Fruit fly (Drosophila melanogaster) whole organism, wandering third instar larva: Measurements from ENCODE around the gene PGRP-LC.

ENCODE experiments used
- CrebA ChIP-seq: fragments of 200-800 bp; sonication (Bioruptor generic); optimal IDR thresholded peaks from 2 replicates; lab custom pipeline; 2016; ENCODE audit warnings: missing biosample characterization, mild to moderate bottlenecking, missing genetic modification characterization, borderline replicate concordance
- GATAd ChIP-seq: sonication (Bioruptor generic); optimal IDR thresholded peaks from 2 replicates; lab custom pipeline; 2016; ENCODE audit warnings: missing biosample characterization, missing genetic modification characterization
- HLH106 ChIP-seq: fragments of 200-800 bp; optimal IDR thresholded peaks from 3 replicates; lab custom pipeline; 2019; ENCODE audit warnings: missing biosample characterization, mild to moderate bottlenecking, missing genetic modification characterization, moderate library complexity
- Jra ChIP-seq: sonication (Bioruptor generic); optimal IDR thresholded peaks from 2 replicates; lab custom pipeline; 2016; ENCODE audit warnings: missing biosample characterization, missing genetic modification characterization
- Mio ChIP-seq: sonication (Bioruptor generic); optimal IDR thresholded peaks from 2 replicates; lab custom pipeline; 2016; ENCODE audit warnings: missing biosample characterization, missing genetic modification characterization
- N ChIP-seq: fragments of >200 bp; optimal IDR thresholded peaks from 2 replicates; lab custom pipeline; 2018; ENCODE audit warnings: missing biosample characterization, missing external identifiers, missing genetic modification characterization
- br ChIP-seq: fragments of 200-800 bp; sonication (Bioruptor generic); optimal IDR thresholded peaks from 2 replicates; lab custom pipeline; 2016; ENCODE audit warnings: missing biosample characterization, missing genetic modification characterization
- brk ChIP-seq: fragments of 200-800 bp; sonication (Bioruptor generic); optimal IDR thresholded peaks from 2 replicates; lab custom pipeline; 2016; ENCODE audit warnings: missing biosample characterization, mild to moderate bottlenecking, missing genetic modification characterization
- dsf ChIP-seq: sonication (Bioruptor generic); optimal IDR thresholded peaks from 2 replicates; lab custom pipeline; 2016; ENCODE audit warnings: missing biosample characterization, missing genetic modification characterization, borderline replicate concordance
- fru ChIP-seq: fragments of 200-800 bp; sonication (Bioruptor generic); optimal IDR thresholded peaks from 3 replicates; lab custom pipeline; 2016; ENCODE audit warnings: missing biosample characterization, mild to moderate bottlenecking, missing genetic modification characterization
- lola ChIP-seq: fragments of >200 bp; optimal IDR thresholded peaks from 2 replicates; lab custom pipeline; 2017; ENCODE audit warnings: missing biosample characterization, missing genetic modification characterization

- TF ChIP-seq Jra (GFP tag; lab: Kevin White, UChicago) (peak; percentile 37), CrebA (GFP tag; lab: Kevin White, UChicago) (no peak), HLH106 (tag; lab: Kevin White, UChicago) (peak; percentile 47), dsf (GFP tag; lab: Kevin White, UChicago) (no peak), fru (GFP tag; lab: Kevin White, UChicago) (peak; percentile 68), Mio (GFP tag; lab: Kevin White, UChicago) (no peak), brk (peak; percentile 63), GATAd (GFP tag; lab: Kevin White, UChicago) (no peak), br (peak; percentile 40), lola (GFP tag; lab: Kevin White, UChicago) (no peak), N (no peak)
These were observed 34.9 kb downstream of the PGRP-LC start for dm6 chr3L:9373374-9374004.
